Worm (Caenorhabditis elegans): Measurements from ENCODE around the gene idpp-11.

idpp-11 gene

DNA sequence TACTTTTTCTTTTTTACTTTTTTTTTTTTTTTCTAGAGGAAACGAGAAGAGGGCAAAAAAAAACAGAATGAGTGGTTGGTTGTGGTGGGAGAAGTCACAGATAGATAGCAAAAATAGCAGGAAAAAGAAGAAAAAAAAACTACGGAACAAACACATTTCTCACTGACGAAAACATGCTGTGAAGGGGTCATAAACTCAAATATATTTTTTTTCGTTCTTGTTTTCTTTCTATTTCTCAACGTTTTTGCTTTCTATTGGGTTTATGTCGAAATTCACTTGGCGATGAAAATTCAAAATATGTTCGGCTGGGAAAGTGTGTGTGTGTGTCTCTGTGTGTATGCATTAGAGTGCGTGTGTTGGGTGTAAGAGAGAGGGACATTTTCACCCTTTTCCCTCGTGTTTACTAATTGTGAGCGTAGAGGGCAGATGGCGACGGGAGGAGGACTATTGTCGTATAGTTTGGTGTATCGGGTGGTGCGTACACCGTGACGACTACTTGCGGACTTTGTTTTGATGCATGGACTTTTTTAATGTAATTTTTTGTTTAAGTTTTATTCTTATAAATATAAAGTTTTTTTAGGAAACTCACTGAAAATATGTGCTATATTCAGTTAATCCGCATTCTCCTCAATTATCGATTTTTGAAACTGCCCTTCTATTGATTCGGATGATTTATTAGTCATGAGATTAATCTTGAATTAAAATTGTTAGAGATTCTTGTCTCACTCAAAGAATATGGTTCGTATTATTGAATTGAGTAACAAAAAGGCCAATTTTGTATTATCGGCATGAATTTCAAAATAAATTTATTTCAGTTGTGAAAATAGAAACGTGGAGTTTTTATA lies 32.8 kb upstream of the idpp-11 start (continued):
- TF ChIP-seq R02D3.7 (tag; optimal IDR thresholded peaks at IDR 0.05) (no peak), lsy-2 (tag; optimal IDR thresholded peaks at IDR 0.05) (peak; percentile 15 to 66)

DNA sequence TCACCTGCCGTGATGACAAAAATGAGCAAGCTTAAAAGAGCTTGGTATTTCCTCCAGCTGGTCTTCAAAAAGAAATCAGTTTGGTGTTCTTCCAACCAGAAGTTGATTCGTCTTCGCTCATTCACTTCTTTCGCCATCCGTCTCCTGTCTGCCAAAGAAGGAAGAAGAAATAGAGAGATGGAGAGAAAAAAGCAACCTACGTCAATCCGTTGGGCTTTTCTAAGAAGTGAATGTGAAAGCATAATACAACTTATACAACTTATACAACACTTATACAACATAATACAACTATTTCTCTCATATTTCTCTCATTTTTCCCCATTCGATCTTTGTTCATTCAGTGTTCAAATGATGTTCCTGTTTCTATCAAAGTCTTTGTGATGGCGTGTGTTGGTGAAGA lies 31.4 kb upstream of the idpp-11 start:
- TF ChIP-seq nhr-77 (tag; optimal IDR thresholded peaks at IDR 0.05) (no peak), alr-1 (tag; optimal IDR thresholded peaks at IDR 0.05) (no peak), unc-55 (GFP tag; optimal IDR thresholded peaks at IDR 0.05) (peak; percentile 22), C34F6.9 (tag; optimal IDR thresholded peaks at IDR 0.05) (peak; percentile 25), lsy-2 (tag; optimal IDR thresholded peaks at IDR 0.05) (peak in 1 of 2 experiments; percentile 33), gmeb-1 (tag; optimal IDR thresholded peaks at IDR 0.05) (no peak), nhr-11 (tag; optimal IDR thresholded peaks at IDR 0.05) (no peak), sma-9 (GFP tag; optimal IDR thresholded peaks at IDR 0.05) (peak; percentile 69), sma-9 (tag; optimal IDR thresholded peaks at IDR 0.05) (no peak), fos-1 (tag; optimal IDR thresholded peaks at IDR 0.05) (no peak), R02D3.7 (tag; optimal IDR thresholded peaks at IDR 0.05) (no peak), nhr-129 (tag; optimal IDR thresholded peaks at IDR 0.05) (peak; percentile 9), crh-2 (tag; optimal IDR thresholded peaks at IDR 0.05) (peak; percentile 46), nhr-21 (tag; optimal IDR thresholded peaks at IDR 0.05) (peak; percentile 41), nhr-6 (tag; optimal IDR thresholded peaks at IDR 0.05) (peak; percentile 34), lin-13 (GFP tag; optimal IDR thresholded peaks at IDR 0.05) (peak; percentile 30), ztf-1 (GFP tag; conservative IDR thresholded peaks at IDR 0.05) (no peak), Y55F3AM.14 (GFP tag; optimal IDR thresholded peaks at IDR 0.05) (no peak)

DNA sequence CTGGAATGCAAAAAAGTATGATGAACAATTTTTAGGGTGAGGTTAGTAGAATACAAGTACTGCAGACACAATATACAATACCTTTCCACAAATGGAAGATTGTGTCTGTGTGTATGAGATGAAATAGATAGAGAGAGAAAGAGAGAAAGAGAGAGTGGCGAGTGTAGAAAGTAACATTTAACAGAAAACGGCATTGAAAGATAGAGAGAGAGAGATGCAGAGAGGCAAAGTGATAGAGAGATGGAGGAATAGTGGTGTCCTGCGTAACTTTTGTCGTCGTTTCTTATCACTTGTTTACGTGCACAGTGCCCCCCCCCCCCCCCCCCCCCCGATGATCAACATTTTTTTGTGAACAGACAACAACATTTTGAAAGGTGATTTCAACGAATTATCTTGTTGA lies 27.6 kb upstream of the idpp-11 start:
- TF ChIP-seq C34F6.9 (tag; optimal IDR thresholded peaks at IDR 0.05) (peak; percentile 39), nhr-25 (tag; optimal IDR thresholded peaks at IDR 0.05) (peak; percentile 65), lin-13 (GFP tag; optimal IDR thresholded peaks at IDR 0.05) (no peak), elt-3 (tag; optimal IDR thresholded peaks at IDR 0.05) (no peak), alr-1 (tag; optimal IDR thresholded peaks at IDR 0.05) (no peak), fos-1 (tag; optimal IDR thresholded peaks at IDR 0.05) (peak; percentile 72), crh-2 (tag; optimal IDR thresholded peaks at IDR 0.05) (peak; percentile 46), nhr-21 (tag; optimal IDR thresholded peaks at IDR 0.05) (peak; percentile 25), lin-39 (tag; optimal IDR thresholded peaks at IDR 0.05) (no peak), nhr-23 (tag; optimal IDR thresholded peaks at IDR 0.05) (no peak), F13H6.1 (tag; optimal IDR thresholded peaks at IDR 0.05) (peak; percentile 37), sma-9 (GFP tag; optimal IDR thresholded peaks at IDR 0.05) (peak; percentile 75), sma-9 (tag; optimal IDR thresholded peaks at IDR 0.05) (no peak), ZK546.5 (tag; optimal IDR thresholded peaks at IDR 0.05) (no peak), aly-2 (tag; optimal IDR thresholded peaks at IDR 0.05) (no peak), snpc-4 (tag; optimal IDR thresholded peaks at IDR 0.05) (no peak), sma-3 (GFP tag; optimal IDR thresholded peaks at IDR 0.05) (peak; percentile 67), nhr-77 (tag; optimal IDR thresholded peaks at IDR 0.05) (no peak), unc-55 (GFP tag; optimal IDR thresholded peaks at IDR 0.05) (peak; percentile 35), ama-1 (optimal IDR thresholded peaks at IDR 0.05) (no peak), blmp-1 (tag; optimal IDR thresholded peaks at IDR 0.05; ENCODE audit: insufficient read depth) (peak; percentile 68), nhr-237 (tag; optimal IDR thresholded peaks at IDR 0.05) (no peak), ceh-16 (tag; optimal IDR thresholded peaks at IDR 0.05) (no peak), lin-11 (tag; optimal IDR thresholded peaks at IDR 0.05) (no peak), egl-27 (tag; optimal IDR thresholded peaks at IDR 0.05) (peak; percentile 3), ztf-4 (tag; optimal IDR thresholded peaks at IDR 0.05) (peak; percentile 15), gmeb-1 (tag; optimal IDR thresholded peaks at IDR 0.05) (peak; percentile 48), nhr-129 (tag; optimal IDR thresholded peaks at IDR 0.05) (peak; percentile 47), ztf-11 (tag; optimal IDR thresholded peaks at IDR 0.05) (no peak), mbf-1 (tag; optimal IDR thresholded peaks at IDR 0.05) (no peak), dmd-4 (tag; optimal IDR thresholded peaks at IDR 0.05) (no peak), unc-62 (GFP tag; optimal IDR thresholded peaks at IDR 0.05) (no peak), elt-1 (tag; optimal IDR thresholded peaks at IDR 0.05) (no peak), sem-4 (tag; optimal IDR thresholded peaks at IDR 0.05) (no peak), skn-1 (tag; optimal IDR thresholded peaks at IDR 0.05) (no peak), lsy-2 (tag; optimal IDR thresholded peaks at IDR 0.05) (peak in 1 of 2 experiments; percentile 10)
